Fruit fly (Drosophila melanogaster) whole organism, prepupa: ENCODE data around the gene CG15263.

Source experiments
- CG10631 ChIP-seq: fragments of 200-800 bp; sonication (Bioruptor generic); optimal IDR thresholded peaks from 2 replicates; lab custom pipeline; 2016; ENCODE audit warnings: missing biosample characterization, missing genetic modification characterization
- CG11294 ChIP-seq: fragments of 200-800 bp; sonication (Bioruptor generic); IDR thresholded peaks from 2 replicates; pipeline ENCODE4 v1.3.6; 2022; ENCODE audit warnings: missing biosample characterization, missing genetic modification characterization
- CG11902 ChIP-seq: fragments of 200-800 bp; sonication (Bioruptor generic); optimal IDR thresholded peaks from 3 replicates; lab custom pipeline; 2016; ENCODE audit warnings: missing biosample characterization, missing genetic modification characterization
- CG16779 ChIP-seq: fragments of 200-800 bp; sonication (Bioruptor generic); optimal IDR thresholded peaks from 3 replicates; lab custom pipeline; 2017; ENCODE audit warnings: missing biosample characterization, mild to moderate bottlenecking, missing genetic modification characterization
- CG32006 ChIP-seq: fragments of 200-800 bp; sonication (Bioruptor generic); optimal IDR thresholded peaks from 3 replicates; lab custom pipeline; 2017; ENCODE audit warnings: missing biosample characterization, mild to moderate bottlenecking, missing genetic modification characterization
- CG3919 ChIP-seq: fragments of 200-800 bp; sonication (Bioruptor generic); optimal IDR thresholded peaks from 3 replicates; lab custom pipeline; 2016; ENCODE audit warnings: missing biosample characterization, missing genetic modification characterization
- CG4318 ChIP-seq: fragments of 200-800 bp; sonication (Bioruptor generic); optimal IDR thresholded peaks from 3 replicates; lab custom pipeline; 2017; ENCODE audit warnings: missing biosample characterization, mild to moderate bottlenecking, missing genetic modification characterization
- CG6163 ChIP-seq: fragments of 200-800 bp; sonication (Bioruptor generic); IDR thresholded peaks from 3 replicates; pipeline ENCODE4 v1.3.6; 2022; ENCODE audit warnings: missing biosample characterization, missing genetic modification characterization
- CG6792 ChIP-seq: fragments of 200-800 bp; sonication (Bioruptor generic); optimal IDR thresholded peaks from 3 replicates; lab custom pipeline; 2016; ENCODE audit warnings: missing biosample characterization, missing genetic modification characterization
- CG6854 ChIP-seq: fragments of 200-800 bp; sonication (Bioruptor generic); optimal IDR thresholded peaks from 2 replicates; lab custom pipeline; 2017; ENCODE audit warnings: missing biosample characterization, mild to moderate bottlenecking, missing genetic modification characterization
- CG8119 ChIP-seq: fragments of 200-800 bp; sonication (Bioruptor generic); IDR thresholded peaks from 3 replicates; pipeline ENCODE4 v1.3.6; 2022; ENCODE audit warnings: missing biosample characterization, missing genetic modification characterization
- CG9139 ChIP-seq: fragments of 200-800 bp; sonication (Bioruptor generic); optimal IDR thresholded peaks from 3 replicates; lab custom pipeline; 2017; ENCODE audit warnings: missing biosample characterization, mild to moderate bottlenecking, missing genetic modification characterization
- Eip93F ChIP-seq: fragments of 200-800 bp; sonication (Bioruptor generic); optimal IDR thresholded peaks from 2 replicates; lab custom pipeline; 2016; ENCODE audit warnings: missing biosample characterization, mild to moderate bottlenecking, missing genetic modification characterization
- Ets96B ChIP-seq: fragments of 200-800 bp; optimal IDR thresholded peaks from 2 replicates; lab custom pipeline; 2019; ENCODE audit warnings: missing biosample characterization, mild to moderate bottlenecking, missing genetic modification characterization, moderate library complexity
- Gug ChIP-seq: fragments of 200-800 bp; sonication (Bioruptor generic); IDR thresholded peaks from 2 replicates; pipeline ENCODE4 v1.3.6; 2022; ENCODE audit warnings: missing biosample characterization, missing genetic modification characterization
- Hr38 ChIP-seq: sonication (Bioruptor generic); optimal IDR thresholded peaks from 2 replicates; lab custom pipeline; 2016; ENCODE audit warnings: missing biosample characterization, missing genetic modification characterization
- Hr39 ChIP-seq: fragments of 200-800 bp; sonication (Bioruptor generic); optimal IDR thresholded peaks from 2 replicates; lab custom pipeline; 2016; ENCODE audit warnings: missing biosample characterization, missing genetic modification characterization
- Met ChIP-seq: fragments of 200-800 bp; sonication (Bioruptor generic); optimal IDR thresholded peaks from 3 replicates; lab custom pipeline; 2016; ENCODE audit warnings: missing biosample characterization, missing genetic modification characterization
- OdsH ChIP-seq: fragments of 200-800 bp; sonication (Bioruptor generic); optimal IDR thresholded peaks from 3 replicates; lab custom pipeline; 2016; ENCODE audit warnings: missing biosample characterization, missing genetic modification characterization
- Smox ChIP-seq: fragments of 200-800 bp; sonication (Bioruptor generic); optimal IDR thresholded peaks from 3 replicates; lab custom pipeline; 2016; ENCODE audit warnings: missing biosample characterization, missing genetic modification characterization
- achi ChIP-seq: fragments of 200-800 bp; sonication (Bioruptor generic); optimal IDR thresholded peaks from 3 replicates; lab custom pipeline; 2016; ENCODE audit warnings: missing biosample characterization, missing genetic modification characterization
- dsx ChIP-seq: fragments of 200-800 bp; optimal IDR thresholded peaks from 3 replicates; lab custom pipeline; 2019; ENCODE audit warnings: missing biosample characterization, mild to moderate bottlenecking, missing genetic modification characterization, moderate library complexity; ENCODE audit not compliant: poor library complexity, severe bottlenecking
- fkh ChIP-seq: fragments of 200-800 bp; sonication (Bioruptor generic); optimal IDR thresholded peaks from 3 replicates; lab custom pipeline; 2017; ENCODE audit warnings: missing biosample characterization, mild to moderate bottlenecking, missing genetic modification characterization, moderate library complexity
- salr ChIP-seq, 2 experiments: fragments of 200-800 bp; sonication (Bioruptor generic); optimal IDR thresholded peaks; 3 replicates each; lab custom pipeline; 2016 to 2018; ENCODE audit warnings: missing biosample characterization in 2 of 2, missing genetic modification characterization in 2 of 2, mild to moderate bottlenecking in 1 of 2
- ss ChIP-seq, 2 experiments: fragments of 200-800 bp; sonication (Bioruptor generic); optimal IDR thresholded peaks; 2 replicates in 1 of 2; 3 replicates in 1 of 2; lab custom pipeline; 2017 to 2018; ENCODE audit warnings: mild to moderate bottlenecking in 2 of 2, missing biosample characterization in 2 of 2, missing genetic modification characterization in 2 of 2, moderate library complexity in 1 of 2
- svp ChIP-seq: fragments of 200-800 bp; sonication (Bioruptor generic); peaks from one replicate; lab custom pipeline; 2016; ENCODE audit warnings: missing biosample characterization, missing genetic modification characterization
- topi ChIP-seq: fragments of 200-800 bp; sonication (Bioruptor generic); optimal IDR thresholded peaks from 3 replicates; lab custom pipeline; 2016; ENCODE audit warnings: missing biosample characterization, missing genetic modification characterization

The CG15263 gene

DNA sequence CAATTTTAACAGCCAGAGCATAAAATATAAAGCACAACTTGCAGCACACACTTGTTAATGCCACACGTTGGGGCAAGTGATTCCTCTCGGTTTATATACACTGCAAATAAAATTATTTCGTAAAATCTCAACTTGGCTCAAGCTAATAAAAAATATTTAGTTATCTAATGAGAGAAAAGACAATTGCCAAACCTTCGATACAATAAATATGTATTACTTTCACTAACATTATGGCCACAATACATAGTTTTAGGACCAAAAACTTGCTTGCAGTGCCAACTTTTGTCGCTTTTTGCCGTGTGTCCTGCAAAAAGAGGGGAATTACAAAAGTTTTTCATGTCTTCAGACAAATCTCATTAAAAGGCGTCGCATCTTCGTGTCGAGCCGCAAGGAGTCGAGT is 44.6 kb downstream of the CG15263 start (continued):
- TF ChIP-seq Hr39 (GFP tag; lab: Kevin White, UChicago), result peak; percentile 53

- TF ChIP-seq CG11902 (GFP tag; lab: Kevin White, UChicago), result no peak
- no peak for TF ChIP-seq CG9139 (GFP tag; lab: Kevin White, UChicago)
- TF ChIP-seq CG10631 (GFP tag; lab: Kevin White, UChicago), result no peak
- TF ChIP-seq Hr38 (GFP tag; lab: Kevin White, UChicago), result no peak
- TF ChIP-seq, all 60 proteins: peak for 0
Observed at dm6 chr2L:15330641-15331040, 45.8 kb downstream of the CG15263 start.

dm6 chr2L:15331353-15331752 is 46.6 kb downstream of the CG15263 start:
- TF ChIP-seq svp (GFP tag; lab: Kevin White, UChicago) (peak; percentile 26), CG8119 (GFP tag; lab: Robert Waterston, UW) (no peak), achi (GFP tag; lab: Kevin White, UChicago) (no peak)

- no peak for TF ChIP-seq Gug (GFP tag; lab: Robert Waterston, UW)
- no peak for TF ChIP-seq CG11902 (GFP tag; lab: Kevin White, UChicago)
- TF ChIP-seq CG6854 (GFP tag; lab: Kevin White, UChicago), result no peak
- no peak for TF ChIP-seq CG4318 (GFP tag; lab: Kevin White, UChicago)
Observed at dm6 chr2L:15332561-15332960, 47.8 kb downstream of the CG15263 start.

- TF ChIP-seq CG11294 (no peak), salr (GFP tag; optimal IDR thresholded peaks at IDR 0.05; lab: Kevin White, UChicago) (no peak), CG16779 (no peak), topi (GFP tag; lab: Kevin White, UChicago) (no peak), Eip93F (GFP tag; lab: Kevin White, UChicago) (no peak), CG6792 (GFP tag; lab: Kevin White, UChicago) (no peak), Ets96B (tag; lab: Kevin White, UChicago) (peak; percentile 7), ss (GFP tag; optimal IDR thresholded peaks at IDR 0.05; lab: Kevin White, UChicago) (peak; percentile 35 to 41), CG6163 (GFP tag; lab: Robert Waterston, UW) (0 out of 3 replicates have a peak, but pooled peaks have one; percentile 29), fkh (peak; percentile 72), CG3919 (GFP tag; lab: Kevin White, UChicago) (peak; percentile 23), CG32006 (GFP tag; lab: Kevin White, UChicago) (no peak), CG8119 (GFP tag; lab: Robert Waterston, UW) (peak; percentile 26; the same call in 1 of the 3 replicates), dsx (GFP tag; lab: Kevin White, UChicago) (no peak), OdsH (GFP tag; lab: Kevin White, UChicago) (no peak), Met (GFP tag; lab: Kevin White, UChicago) (no peak), svp (GFP tag; lab: Kevin White, UChicago) (peak; percentile 42), Smox (GFP tag; lab: Kevin White, UChicago) (no peak)
Observed at dm6 chr2L:15333602-15334080, 48.8 kb downstream of the CG15263 start, which contains the start of gene esg. esg (plus strand) TSS chr2L:15333866.
